Worm (Caenorhabditis elegans) whole organism, L2 larva: ENCODE measurements around the gene ssu-1.

ENCODE experiments used
- C34F6.9 ChIP-seq: fragments of 150-350 bp; optimal IDR thresholded peaks from 2 replicates; lab custom pipeline; 2014; ENCODE audit warnings: missing biosample characterization, missing genetic modification characterization
- F13H6.1 ChIP-seq: sonication (generic microtip); optimal IDR thresholded peaks from 2 replicates; lab custom pipeline; 2016; ENCODE audit warnings: missing genetic modification characterization, missing compliant biosample characterization
- R02D3.7 ChIP-seq: fragments of 150-350 bp; optimal IDR thresholded peaks from 2 replicates; lab custom pipeline; 2014; ENCODE audit warnings: missing biosample characterization, missing genetic modification characterization
- Y55F3AM.14 ChIP-seq: fragments of 200-800 bp; sonication (Bioruptor generic); optimal IDR thresholded peaks from 2 replicates; lab custom pipeline; 2018; ENCODE audit warnings: mild to moderate bottlenecking, missing genetic modification characterization, missing compliant biosample characterization
- ZK546.5 ChIP-seq: sonication (generic microtip); optimal IDR thresholded peaks from 2 replicates; lab custom pipeline; 2017; ENCODE audit warnings: missing biosample characterization, missing genetic modification characterization
- alr-1 ChIP-seq: fragments of 150-350 bp; optimal IDR thresholded peaks from 2 replicates; lab custom pipeline; 2014; ENCODE audit warnings: missing biosample characterization, missing genetic modification characterization
- aly-2 ChIP-seq: fragments of 150-350 bp; optimal IDR thresholded peaks from 2 replicates; lab custom pipeline; 2014; ENCODE audit warnings: missing biosample characterization, missing genetic modification characterization
- ama-1 ChIP-seq: fragments of 150-350 bp; optimal IDR thresholded peaks from 2 replicates; lab custom pipeline; 2018; ENCODE audit warnings: inconsistent platforms
- blmp-1 ChIP-seq: sonication (generic microtip); optimal IDR thresholded peaks from 2 replicates; lab custom pipeline; 2017; ENCODE audit warnings: missing genetic modification characterization, mild to moderate bottlenecking, missing compliant biosample characterization, antibody characterized with exemption, moderate library complexity; ENCODE audit not compliant: insufficient read depth
- ceh-16 ChIP-seq: fragments of 150-350 bp; optimal IDR thresholded peaks from 2 replicates; lab custom pipeline; 2014; ENCODE audit warnings: missing biosample characterization, missing genetic modification characterization
- ceh-82 ChIP-seq: fragments of 150-350 bp; optimal IDR thresholded peaks from 2 replicates; lab custom pipeline; 2014; ENCODE audit warnings: missing biosample characterization, missing genetic modification characterization
- dmd-4 ChIP-seq: sonication (generic microtip); optimal IDR thresholded peaks from 2 replicates; lab custom pipeline; 2017; ENCODE audit warnings: missing biosample characterization, missing genetic modification characterization
- egl-27 ChIP-seq: sonication (generic microtip); optimal IDR thresholded peaks from 3 replicates; lab custom pipeline; 2017; ENCODE audit warnings: missing biosample characterization, missing genetic modification reagents, missing genetic modification characterization
- elt-3 ChIP-seq: sonication (generic microtip); optimal IDR thresholded peaks from 2 replicates; lab custom pipeline; 2017; ENCODE audit warnings: missing biosample characterization, missing genetic modification characterization
- gmeb-1 ChIP-seq: fragments of 150-350 bp; optimal IDR thresholded peaks from 2 replicates; lab custom pipeline; 2014; ENCODE audit warnings: missing biosample characterization, missing genetic modification characterization
- lin-39 ChIP-seq: fragments of 150-350 bp; optimal IDR thresholded peaks from 2 replicates; lab custom pipeline; 2014; ENCODE audit warnings: missing biosample characterization, missing genetic modification reagents, missing genetic modification characterization
- lsy-2 ChIP-seq, 2 experiments: fragments of 150-350 bp in 1 of 2; sonication (generic microtip) in 1 of 2; optimal IDR thresholded peaks; 2 replicates each; lab custom pipeline; 2014 to 2017; ENCODE audit warnings: missing biosample characterization in 2 of 2, missing genetic modification characterization in 2 of 2
- mab-5 ChIP-seq: fragments of 150-350 bp; optimal IDR thresholded peaks from 2 replicates; lab custom pipeline; 2014; ENCODE audit warnings: missing biosample characterization, missing genetic modification characterization
- mbf-1 ChIP-seq: sonication (generic microtip); optimal IDR thresholded peaks from 2 replicates; lab custom pipeline; 2017; ENCODE audit warnings: missing biosample characterization, missing genetic modification characterization
- mdl-1 ChIP-seq, 2 experiments: fragments of 150-350 bp in 1 of 2; sonication (generic microtip) in 1 of 2; optimal IDR thresholded peaks; 2 replicates each; lab custom pipeline; 2017; ENCODE audit warnings: missing biosample characterization in 2 of 2, missing genetic modification characterization in 2 of 2
- nhr-10 ChIP-seq: sonication (generic microtip); optimal IDR thresholded peaks from 2 replicates; lab custom pipeline; 2017; ENCODE audit warnings: missing biosample characterization, missing genetic modification characterization
- nhr-21 ChIP-seq: fragments of 150-350 bp; optimal IDR thresholded peaks from 2 replicates; lab custom pipeline; 2014; ENCODE audit warnings: missing biosample characterization, missing genetic modification characterization
- nhr-25 ChIP-seq: fragments of 150-350 bp; sonication (generic microtip); optimal IDR thresholded peaks from 3 replicates; lab custom pipeline; 2014; ENCODE audit warnings: missing biosample characterization, missing genetic modification characterization
- nhr-6 ChIP-seq: fragments of 150-350 bp; optimal IDR thresholded peaks from 2 replicates; lab custom pipeline; 2014; ENCODE audit warnings: missing biosample characterization, missing genetic modification characterization
- nhr-77 ChIP-seq: fragments of 150-350 bp; optimal IDR thresholded peaks from 2 replicates; lab custom pipeline; 2014; ENCODE audit warnings: missing biosample characterization, missing genetic modification characterization
- peb-1 ChIP-seq: fragments of 150-350 bp; optimal IDR thresholded peaks from 2 replicates; lab custom pipeline; 2014; ENCODE audit warnings: missing biosample characterization, missing genetic modification characterization
- skn-1 ChIP-seq: sonication (generic microtip); optimal IDR thresholded peaks from 2 replicates; lab custom pipeline; 2017; ENCODE audit warnings: missing biosample characterization, missing genetic modification characterization
- sma-3 ChIP-seq: sonication (generic microtip); optimal IDR thresholded peaks from 2 replicates; lab custom pipeline; 2016; ENCODE audit warnings: missing genetic modification reagents, missing genetic modification characterization, missing compliant biosample characterization
- sma-9 ChIP-seq, 2 experiments: fragments of 150-350 bp in 1 of 2; sonication (generic microtip) in 1 of 2; optimal IDR thresholded peaks; 2 replicates each; lab custom pipeline; 2014 to 2016; ENCODE audit warnings: missing genetic modification characterization in 2 of 2, mild to moderate bottlenecking in 1 of 2, missing biosample characterization in 1 of 2, missing compliant biosample characterization in 1 of 2, missing genetic modification reagents in 1 of 2, moderate library complexity in 1 of 2
- snpc-4 ChIP-seq: fragments of 150-350 bp; optimal IDR thresholded peaks from 2 replicates; lab custom pipeline; 2014; ENCODE audit warnings: missing biosample characterization, missing genetic modification characterization
- unc-39 ChIP-seq: fragments of 150-350 bp; optimal IDR thresholded peaks from 2 replicates; lab custom pipeline; 2014; ENCODE audit warnings: missing biosample characterization, missing genetic modification characterization
- unc-55 ChIP-seq: fragments of 150-350 bp; sonication (generic microtip); optimal IDR thresholded peaks from 3 replicates; lab custom pipeline; 2014; ENCODE audit warnings: missing biosample characterization, missing genetic modification reagents, missing genetic modification characterization
- unc-62 ChIP-seq: fragments of 150-350 bp; optimal IDR thresholded peaks from 2 replicates; lab custom pipeline; 2014; ENCODE audit warnings: missing biosample characterization, missing genetic modification reagents, missing genetic modification characterization
- zag-1 ChIP-seq: fragments of 150-350 bp; optimal IDR thresholded peaks from 2 replicates; lab custom pipeline; 2014; ENCODE audit warnings: missing biosample characterization, missing genetic modification characterization
- ztf-11 ChIP-seq: sonication (generic microtip); optimal IDR thresholded peaks from 2 replicates; lab custom pipeline; 2017; ENCODE audit warnings: missing biosample characterization, missing genetic modification characterization

ssu-1 gene

ce11 chrV:20138407-20139044, 5.5 kb upstream of the ssu-1 start, which contains the start of gene Y113G7A.14:
TSS of gene Y113G7A.14 (minus strand) at chrV:20138457.
- TF ChIP-seq gmeb-1 (no peak), ceh-82 (tag; lab: Kevin White, UChicago) (no peak), unc-39 (tag; lab: Kevin White, UChicago) (no peak), nhr-10 (tag; lab: Kevin White, UChicago) (no peak), mdl-1 (tag; optimal IDR thresholded peaks at IDR 0.05; lab: Kevin White, UChicago) (no peak), C34F6.9 (tag; lab: Kevin White, UChicago) (no peak), dmd-4 (tag; lab: Kevin White, UChicago) (no peak), lsy-2 (tag; optimal IDR thresholded peaks at IDR 0.05; lab: Kevin White, UChicago) (no peak), zag-1 (tag; lab: Kevin White, UChicago) (no peak), peb-1 (tag; lab: Kevin White, UChicago) (no peak), snpc-4 (tag; lab: Kevin White, UChicago) (no peak), nhr-25 (tag; lab: Kevin White, UChicago) (no peak), egl-27 (no peak), Y55F3AM.14 (GFP tag; lab: Kevin White, UChicago) (no peak)

ce11 chrV:20135247-20135646, 2.2 kb upstream of the ssu-1 start, which contains the start of gene Y113G7A.22:
TSS of gene Y113G7A.22 (minus strand) at chrV:20135347.
- TF ChIP-seq nhr-10 (tag; lab: Kevin White, UChicago) (no peak), F13H6.1 (tag; lab: Kevin White, UChicago) (no peak), R02D3.7 (no peak), mbf-1 (no peak), nhr-25 (tag; lab: Kevin White, UChicago) (no peak), ZK546.5 (tag; lab: Kevin White, UChicago) (no peak), Y55F3AM.14 (GFP tag; lab: Kevin White, UChicago) (no peak), blmp-1 (tag; lab: Kevin White, UChicago) (no peak), nhr-21 (tag; lab: Kevin White, UChicago) (no peak), ceh-16 (tag; lab: Kevin White, UChicago) (no peak), unc-55 (GFP tag; lab: Kevin White, UChicago) (no peak), nhr-77 (tag; lab: Kevin White, UChicago) (no peak), gmeb-1 (no peak), nhr-6 (tag; lab: Kevin White, UChicago) (no peak), skn-1 (tag; lab: Kevin White, UChicago) (no peak), mab-5 (tag; lab: Kevin White, UChicago) (no peak), unc-62 (GFP tag; lab: Kevin White, UChicago) (no peak), lin-39 (tag; lab: Kevin White, UChicago) (no peak)

- TF ChIP-seq ama-1 (lab: Kevin White, UChicago) = no peak
- no peak for TF ChIP-seq skn-1 (tag; lab: Kevin White, UChicago)
- no peak for TF ChIP-seq nhr-6 (tag; lab: Kevin White, UChicago)
- TF ChIP-seq ztf-11 (tag; lab: Kevin White, UChicago) = no peak
- TF ChIP-seq peb-1 (tag; lab: Kevin White, UChicago) = no peak
Observed at ce11 chrV:20134797-20135196, 1.7 kb upstream of the ssu-1 start.

- no peak for TF ChIP-seq sma-9 (GFP tag; optimal IDR thresholded peaks at IDR 0.05; lab: Kevin White, UChicago)
- TF ChIP-seq sma-9 (tag; optimal IDR thresholded peaks at IDR 0.05; lab: Kevin White, UChicago) = no peak
- TF ChIP-seq unc-39 (tag; lab: Kevin White, UChicago) = no peak
- TF ChIP-seq elt-3 (tag; lab: Kevin White, UChicago) = no peak
- TF ChIP-seq mbf-1 = no peak
- TF ChIP-seq snpc-4 (tag; lab: Kevin White, UChicago) = no peak
- TF ChIP-seq dmd-4 (tag; lab: Kevin White, UChicago) = no peak
- no peak for TF ChIP-seq zag-1 (tag; lab: Kevin White, UChicago)
- no peak for TF ChIP-seq C34F6.9 (tag; lab: Kevin White, UChicago)
- TF ChIP-seq lsy-2 (tag; optimal IDR thresholded peaks at IDR 0.05; lab: Kevin White, UChicago) = no peak
- TF ChIP-seq aly-2 = no peak
- no peak for TF ChIP-seq sma-3
- TF ChIP-seq lin-39 (tag; lab: Kevin White, UChicago) = no peak
- TF ChIP-seq skn-1 (tag; lab: Kevin White, UChicago) = no peak
- no peak for TF ChIP-seq ceh-82 (tag; lab: Kevin White, UChicago)
- no peak for TF ChIP-seq ama-1 (lab: Kevin White, UChicago)
- TF ChIP-seq mdl-1 (tag; optimal IDR thresholded peaks at IDR 0.05; lab: Kevin White, UChicago) = no peak
- TF ChIP-seq alr-1 (tag; lab: Kevin White, UChicago) = no peak
Observed at ce11 chrV:20127543-20127942, 5.5 kb downstream of the ssu-1 start.
